Fruit fly (Drosophila melanogaster) whole organism, prepupa: Measurements from ENCODE around the gene fzr.

Source experiments
- Blimp-1 ChIP-seq: fragments of 200-800 bp; sonication (Bioruptor generic); optimal IDR thresholded peaks from 3 replicates; lab custom pipeline; 2017; ENCODE audit warnings: missing biosample characterization, missing genetic modification characterization, mild to moderate bottlenecking, moderate library complexity, missing genetic modification reagents
- CG10631 ChIP-seq: fragments of 200-800 bp; sonication (Bioruptor generic); optimal IDR thresholded peaks from 2 replicates; lab custom pipeline; 2016; ENCODE audit warnings: missing biosample characterization, missing genetic modification characterization
- CG10669 ChIP-seq: fragments of 200-800 bp; sonication (Bioruptor generic); optimal IDR thresholded peaks from 3 replicates; lab custom pipeline; 2018; ENCODE audit warnings: missing biosample characterization, mild to moderate bottlenecking, missing genetic modification characterization, moderate library complexity
- CG11294 ChIP-seq: fragments of 200-800 bp; sonication (Bioruptor generic); IDR thresholded peaks from 2 replicates; pipeline ENCODE4 v1.3.6; 2022; ENCODE audit warnings: missing biosample characterization, missing genetic modification characterization
- CG11762 ChIP-seq: fragments of 200-800 bp; sonication (Bioruptor generic); optimal IDR thresholded peaks from 3 replicates; lab custom pipeline; 2016; ENCODE audit warnings: missing biosample characterization, missing genetic modification characterization; ENCODE audit not compliant: insufficient read depth
- CG11902 ChIP-seq: fragments of 200-800 bp; sonication (Bioruptor generic); optimal IDR thresholded peaks from 3 replicates; lab custom pipeline; 2016; ENCODE audit warnings: missing biosample characterization, missing genetic modification characterization
- CG1621 ChIP-seq: fragments of 200-800 bp; sonication (Bioruptor generic); optimal IDR thresholded peaks from 3 replicates; lab custom pipeline; 2018; ENCODE audit warnings: missing biosample characterization, mild to moderate bottlenecking, missing genetic modification characterization
- CG16779 ChIP-seq: fragments of 200-800 bp; sonication (Bioruptor generic); optimal IDR thresholded peaks from 3 replicates; lab custom pipeline; 2017; ENCODE audit warnings: missing biosample characterization, mild to moderate bottlenecking, missing genetic modification characterization
- CG32006 ChIP-seq: fragments of 200-800 bp; sonication (Bioruptor generic); optimal IDR thresholded peaks from 3 replicates; lab custom pipeline; 2017; ENCODE audit warnings: missing biosample characterization, mild to moderate bottlenecking, missing genetic modification characterization
- CG34406 ChIP-seq: fragments of 200-800 bp; sonication (Bioruptor generic); optimal IDR thresholded peaks from 3 replicates; lab custom pipeline; 2016; ENCODE audit warnings: missing biosample characterization, missing genetic modification characterization
- CG3919 ChIP-seq: fragments of 200-800 bp; sonication (Bioruptor generic); optimal IDR thresholded peaks from 3 replicates; lab custom pipeline; 2016; ENCODE audit warnings: missing biosample characterization, missing genetic modification characterization
- CG4318 ChIP-seq: fragments of 200-800 bp; sonication (Bioruptor generic); optimal IDR thresholded peaks from 3 replicates; lab custom pipeline; 2017; ENCODE audit warnings: missing biosample characterization, mild to moderate bottlenecking, missing genetic modification characterization
- CG6163 ChIP-seq: fragments of 200-800 bp; sonication (Bioruptor generic); IDR thresholded peaks from 3 replicates; pipeline ENCODE4 v1.3.6; 2022; ENCODE audit warnings: missing biosample characterization, missing genetic modification characterization
- CG6276 ChIP-seq: fragments of 200-800 bp; sonication (Bioruptor generic); optimal IDR thresholded peaks from 2 replicates; lab custom pipeline; 2017; ENCODE audit warnings: missing biosample characterization, mild to moderate bottlenecking, missing genetic modification characterization
- CG6792 ChIP-seq: fragments of 200-800 bp; sonication (Bioruptor generic); optimal IDR thresholded peaks from 3 replicates; lab custom pipeline; 2016; ENCODE audit warnings: missing biosample characterization, missing genetic modification characterization
- CG8119 ChIP-seq: fragments of 200-800 bp; sonication (Bioruptor generic); IDR thresholded peaks from 3 replicates; pipeline ENCODE4 v1.3.6; 2022; ENCODE audit warnings: missing biosample characterization, missing genetic modification characterization
- CG8319 ChIP-seq: fragments of 200-800 bp; sonication (Bioruptor generic); optimal IDR thresholded peaks from 3 replicates; lab custom pipeline; 2016; ENCODE audit warnings: missing biosample characterization, missing genetic modification characterization
- CG8632 ChIP-seq: fragments of 200-800 bp; sonication (Bioruptor generic); optimal IDR thresholded peaks from 3 replicates; lab custom pipeline; 2016; ENCODE audit warnings: missing biosample characterization, missing genetic modification characterization
- CG9139 ChIP-seq: fragments of 200-800 bp; sonication (Bioruptor generic); optimal IDR thresholded peaks from 3 replicates; lab custom pipeline; 2017; ENCODE audit warnings: missing biosample characterization, mild to moderate bottlenecking, missing genetic modification characterization
- Eip78C ChIP-seq: fragments of 200-800 bp; sonication (Bioruptor generic); peaks from one replicate; lab custom pipeline; 2016; ENCODE audit warnings: missing biosample characterization, missing genetic modification characterization
- Eip93F ChIP-seq: fragments of 200-800 bp; sonication (Bioruptor generic); optimal IDR thresholded peaks from 2 replicates; lab custom pipeline; 2016; ENCODE audit warnings: missing biosample characterization, mild to moderate bottlenecking, missing genetic modification characterization
- Ets21C ChIP-seq: fragments of 200-800 bp; sonication (Bioruptor generic); optimal IDR thresholded peaks from 3 replicates; lab custom pipeline; 2016; ENCODE audit warnings: missing biosample characterization, missing genetic modification characterization
- Ets96B ChIP-seq: fragments of 200-800 bp; optimal IDR thresholded peaks from 2 replicates; lab custom pipeline; 2019; ENCODE audit warnings: missing biosample characterization, mild to moderate bottlenecking, missing genetic modification characterization, moderate library complexity
- Gug ChIP-seq: fragments of 200-800 bp; sonication (Bioruptor generic); IDR thresholded peaks from 2 replicates; pipeline ENCODE4 v1.3.6; 2022; ENCODE audit warnings: missing biosample characterization, missing genetic modification characterization
- Hr38 ChIP-seq: sonication (Bioruptor generic); optimal IDR thresholded peaks from 2 replicates; lab custom pipeline; 2016; ENCODE audit warnings: missing biosample characterization, missing genetic modification characterization
- Hr39 ChIP-seq: fragments of 200-800 bp; sonication (Bioruptor generic); optimal IDR thresholded peaks from 2 replicates; lab custom pipeline; 2016; ENCODE audit warnings: missing biosample characterization, missing genetic modification characterization
- Hr4 ChIP-seq: fragments of 200-800 bp; sonication (Bioruptor generic); optimal IDR thresholded peaks from 3 replicates; lab custom pipeline; 2016; ENCODE audit warnings: missing biosample characterization, missing genetic modification characterization
- Lpt ChIP-seq: fragments of 200-800 bp; sonication (Bioruptor generic); optimal IDR thresholded peaks from 3 replicates; lab custom pipeline; 2016; ENCODE audit warnings: missing biosample characterization, missing genetic modification characterization
- Met ChIP-seq: fragments of 200-800 bp; sonication (Bioruptor generic); optimal IDR thresholded peaks from 3 replicates; lab custom pipeline; 2016; ENCODE audit warnings: missing biosample characterization, missing genetic modification characterization
- OdsH ChIP-seq: fragments of 200-800 bp; sonication (Bioruptor generic); optimal IDR thresholded peaks from 3 replicates; lab custom pipeline; 2016; ENCODE audit warnings: missing biosample characterization, missing genetic modification characterization
- Smox ChIP-seq: fragments of 200-800 bp; sonication (Bioruptor generic); optimal IDR thresholded peaks from 3 replicates; lab custom pipeline; 2016; ENCODE audit warnings: missing biosample characterization, missing genetic modification characterization
- Sox102F ChIP-seq: fragments of 200-800 bp; sonication (Bioruptor generic); optimal IDR thresholded peaks from 2 replicates; lab custom pipeline; 2016; ENCODE audit warnings: missing biosample characterization, mild to moderate bottlenecking, missing genetic modification characterization
- Sox14 ChIP-seq: fragments of 200-800 bp; sonication (Bioruptor generic); optimal IDR thresholded peaks from 3 replicates; lab custom pipeline; 2016; ENCODE audit warnings: missing biosample characterization, missing genetic modification characterization
- Sox15 ChIP-seq: fragments of 200-800 bp; sonication (Bioruptor generic); optimal IDR thresholded peaks from 3 replicates; lab custom pipeline; 2016; ENCODE audit warnings: missing biosample characterization, missing genetic modification characterization
- achi ChIP-seq: fragments of 200-800 bp; sonication (Bioruptor generic); optimal IDR thresholded peaks from 3 replicates; lab custom pipeline; 2016; ENCODE audit warnings: missing biosample characterization, missing genetic modification characterization
- acj6 ChIP-seq: fragments of 200-800 bp; sonication (Bioruptor generic); optimal IDR thresholded peaks from 3 replicates; lab custom pipeline; 2016; ENCODE audit warnings: missing biosample characterization, missing genetic modification characterization
- cyc ChIP-seq: fragments of 200-800 bp; sonication (Bioruptor generic); optimal IDR thresholded peaks from 3 replicates; lab custom pipeline; 2016; ENCODE audit warnings: missing biosample characterization, missing genetic modification characterization
- dac ChIP-seq: fragments of 200-800 bp; sonication (Bioruptor generic); optimal IDR thresholded peaks from 2 replicates; lab custom pipeline; 2017; ENCODE audit warnings: missing biosample characterization, mild to moderate bottlenecking, missing genetic modification characterization
- dsx ChIP-seq: fragments of 200-800 bp; optimal IDR thresholded peaks from 3 replicates; lab custom pipeline; 2019; ENCODE audit warnings: missing biosample characterization, mild to moderate bottlenecking, missing genetic modification characterization, moderate library complexity; ENCODE audit not compliant: poor library complexity, severe bottlenecking
- eg ChIP-seq: fragments of 200-800 bp; sonication (Bioruptor generic); IDR thresholded peaks from 3 replicates; pipeline ENCODE4 v1.3.6; 2022; ENCODE audit warnings: missing biosample characterization, missing genetic modification characterization
- fd59A ChIP-seq: fragments of 200-800 bp; sonication (Bioruptor generic); optimal IDR thresholded peaks from 2 replicates; lab custom pipeline; 2017; ENCODE audit warnings: missing biosample characterization, mild to moderate bottlenecking, missing genetic modification characterization, missing genetic modification reagents
- fd85E ChIP-seq: fragments of 200-800 bp; sonication (Bioruptor generic); optimal IDR thresholded peaks from 3 replicates; lab custom pipeline; 2016; ENCODE audit warnings: missing biosample characterization, missing genetic modification characterization
- fkh ChIP-seq: fragments of 200-800 bp; sonication (Bioruptor generic); optimal IDR thresholded peaks from 3 replicates; lab custom pipeline; 2017; ENCODE audit warnings: missing biosample characterization, mild to moderate bottlenecking, missing genetic modification characterization, moderate library complexity
- lz ChIP-seq: fragments of 200-800 bp; sonication (Bioruptor generic); optimal IDR thresholded peaks from 3 replicates; lab custom pipeline; 2016; ENCODE audit warnings: missing biosample characterization, missing genetic modification characterization
- pdm3 ChIP-seq: fragments of 200-800 bp; sonication (Bioruptor generic); optimal IDR thresholded peaks from 3 replicates; lab custom pipeline; 2016; ENCODE audit warnings: missing biosample characterization, missing genetic modification characterization
- salr ChIP-seq, 2 experiments: fragments of 200-800 bp; sonication (Bioruptor generic); optimal IDR thresholded peaks; 3 replicates each; lab custom pipeline; 2016 to 2018; ENCODE audit warnings: missing biosample characterization in 2 of 2, missing genetic modification characterization in 2 of 2, mild to moderate bottlenecking in 1 of 2
- spab ChIP-seq: fragments of 200-800 bp; sonication (Bioruptor generic); optimal IDR thresholded peaks from 2 replicates; lab custom pipeline; 2017; ENCODE audit warnings: missing biosample characterization, mild to moderate bottlenecking, missing genetic modification characterization, missing genetic modification reagents
- ss ChIP-seq, 2 experiments: fragments of 200-800 bp; sonication (Bioruptor generic); optimal IDR thresholded peaks; 2 replicates in 1 of 2; 3 replicates in 1 of 2; lab custom pipeline; 2017 to 2018; ENCODE audit warnings: mild to moderate bottlenecking in 2 of 2, missing biosample characterization in 2 of 2, missing genetic modification characterization in 2 of 2, moderate library complexity in 1 of 2
- svp ChIP-seq: fragments of 200-800 bp; sonication (Bioruptor generic); peaks from one replicate; lab custom pipeline; 2016; ENCODE audit warnings: missing biosample characterization, missing genetic modification characterization
- topi ChIP-seq: fragments of 200-800 bp; sonication (Bioruptor generic); optimal IDR thresholded peaks from 3 replicates; lab custom pipeline; 2016; ENCODE audit warnings: missing biosample characterization, missing genetic modification characterization
- vri ChIP-seq: fragments of 200-800 bp; sonication (Bioruptor generic); optimal IDR thresholded peaks from 3 replicates; lab custom pipeline; 2016; ENCODE audit warnings: missing biosample characterization, mild to moderate bottlenecking, missing genetic modification characterization

fzr gene

DNA sequence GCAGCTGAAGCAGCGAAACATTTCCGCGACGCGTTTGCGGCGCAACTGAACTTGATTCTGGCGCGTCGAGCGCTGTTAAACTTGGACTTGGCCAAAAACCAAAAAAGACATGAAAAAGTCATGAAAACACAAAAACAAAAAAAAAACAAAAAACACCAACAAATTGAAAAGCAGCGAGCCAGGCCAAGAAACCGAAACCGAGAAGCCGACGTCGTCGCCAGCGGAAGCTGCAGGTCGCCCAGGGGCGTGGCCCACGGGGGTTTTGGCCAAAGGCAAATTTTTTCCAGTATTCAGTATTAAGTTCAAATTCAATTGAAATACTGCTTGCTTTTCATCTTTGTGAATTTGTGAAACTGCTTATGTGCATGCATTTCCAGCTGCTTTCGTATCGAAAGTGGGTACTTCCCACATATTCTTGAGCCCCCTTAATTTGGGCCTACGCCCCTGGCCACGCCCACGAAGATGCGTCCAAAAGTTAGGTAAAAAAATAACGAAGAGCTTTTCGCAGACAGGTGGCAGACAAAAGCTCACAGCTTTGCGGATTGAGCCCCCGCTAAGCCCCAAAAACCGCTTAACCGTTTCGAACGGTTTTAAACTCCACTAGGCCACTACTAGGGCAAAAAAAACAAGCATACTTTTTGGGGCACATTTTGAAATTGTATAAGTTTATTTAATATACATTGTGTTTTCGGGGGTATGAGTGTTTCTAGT, 12.5 kb downstream of the fzr start, which contains the start of gene CG3009:
CG3009 (minus strand) TSS at position 51 of the 711 bp plus-strand sequence.
- TF ChIP-seq vri = peak; percentile 97
- peak; percentile 99 for TF ChIP-seq topi (GFP tag; lab: Kevin White, UChicago)
- peak; percentile 98 for TF ChIP-seq Hr39 (GFP tag; lab: Kevin White, UChicago)
- peak; percentile 98 for TF ChIP-seq CG32006 (GFP tag; lab: Kevin White, UChicago)
- TF ChIP-seq CG8119 (GFP tag; lab: Robert Waterston, UW) = peak; percentile 98
- peak; percentile 98 for TF ChIP-seq CG3919 (GFP tag; lab: Kevin White, UChicago)
- TF ChIP-seq Sox14 (GFP tag; lab: Kevin White, UChicago) = peak; percentile 97
- TF ChIP-seq Blimp-1 (GFP tag; lab: Kevin White, UChicago) = peak; percentile 89
- peak; percentile 98 for TF ChIP-seq lz (GFP tag; lab: Kevin White, UChicago)
- TF ChIP-seq CG9139 (GFP tag; lab: Kevin White, UChicago) = peak; percentile 93
- peak; percentile 95 for TF ChIP-seq fd85E (GFP tag; lab: Kevin White, UChicago)
- TF ChIP-seq achi (GFP tag; lab: Kevin White, UChicago) = peak; percentile 97
- peak; percentile 97 for TF ChIP-seq dac
- peak; percentile 97 for TF ChIP-seq CG8319
- peak; percentile 80 for TF ChIP-seq fkh (GFP tag; lab: Kevin White, UChicago)
- TF ChIP-seq Smox (GFP tag; lab: Kevin White, UChicago) = peak; percentile 98
- TF ChIP-seq Met (GFP tag; lab: Kevin White, UChicago) = peak; percentile 98
- peak; percentile 97 for TF ChIP-seq CG10631
- TF ChIP-seq CG11762 (GFP tag; lab: Kevin White, UChicago) = peak; percentile 96
- peak; percentile 79 for TF ChIP-seq Eip93F (GFP tag; lab: Kevin White, UChicago)
- TF ChIP-seq Eip78C (GFP tag; lab: Kevin White, UChicago) = peak; percentile 99
- TF ChIP-seq ss (GFP tag; optimal IDR thresholded peaks at IDR 0.05; lab: Kevin White, UChicago) = peak; percentile 92 to 97
- peak; percentile 97 for TF ChIP-seq Hr4 (GFP tag; lab: Kevin White, UChicago)
- TF ChIP-seq Ets21C (GFP tag; lab: Kevin White, UChicago) = peak; percentile 98
- TF ChIP-seq OdsH = peak; percentile 97
- peak; percentile 98 for TF ChIP-seq Sox102F
- peak; percentile 93 for TF ChIP-seq dsx (GFP tag; lab: Kevin White, UChicago)
- TF ChIP-seq CG1621 = peak; percentile 96
- peak; percentile 95 for TF ChIP-seq CG6276 (GFP tag; lab: Kevin White, UChicago)
- TF ChIP-seq Ets96B (tag; lab: Kevin White, UChicago) = peak; percentile 96
- peak; percentile 97 for TF ChIP-seq acj6 (GFP tag; lab: Kevin White, UChicago)
- TF ChIP-seq svp = peak; percentile 99
- peak; percentile 97 for TF ChIP-seq CG34406 (GFP tag; lab: Kevin White, UChicago)
- TF ChIP-seq cyc (GFP tag; lab: Kevin White, UChicago) = peak; percentile 98
- TF ChIP-seq Hr38 (GFP tag; lab: Kevin White, UChicago) = peak; percentile 58
- TF ChIP-seq salr (GFP tag; optimal IDR thresholded peaks at IDR 0.05; lab: Kevin White, UChicago) = peak; percentile 90 to 94
- peak; percentile 96 for TF ChIP-seq Lpt (GFP tag; lab: Kevin White, UChicago)
- peak; percentile 95 for TF ChIP-seq spab (GFP tag; lab: Kevin White, UChicago)
- peak; percentile 98 for TF ChIP-seq eg (GFP tag; lab: Robert Waterston, UW)
- TF ChIP-seq CG6792 (GFP tag; lab: Kevin White, UChicago) = peak; percentile 99
- peak; percentile 97 for TF ChIP-seq CG11902 (GFP tag; lab: Kevin White, UChicago)
- TF ChIP-seq pdm3 = peak; percentile 98
- TF ChIP-seq CG16779 (tag; lab: Kevin White, UChicago) = peak; percentile 95
- TF ChIP-seq CG8632 (GFP tag; lab: Kevin White, UChicago) = peak; percentile 97
- TF ChIP-seq CG10669 = peak; percentile 96
- TF ChIP-seq Gug (GFP tag; lab: Robert Waterston, UW) = peak; percentile 96
- peak; percentile 96 for TF ChIP-seq CG4318
- TF ChIP-seq Sox15 (GFP tag; lab: Kevin White, UChicago) = peak; percentile 96
- peak; percentile 95 for TF ChIP-seq fd59A
- TF ChIP-seq CG11294 (GFP tag; lab: Robert Waterston, UW) = peak; percentile 93
- peak; percentile 98 for TF ChIP-seq CG6163 (GFP tag; lab: Robert Waterston, UW)
